Worm (Caenorhabditis elegans) whole organism, young adult: Measurements from ENCODE around the gene F59A6.4.
A peak's percentile ranks its signal among the peaks of the same experiment; 100 is the strongest.

Source experiments
- B0035.1 ChIP-seq: sonication (generic microtip); optimal IDR thresholded peaks from 2 replicates; lab custom pipeline; 2016; ENCODE audit warnings: missing genetic modification characterization, mild to moderate bottlenecking, missing compliant biosample characterization, missing genotype, missing genetic modification reagents
- B0261.1 ChIP-seq: sonication (generic microtip); optimal IDR thresholded peaks from 2 replicates; lab custom pipeline; 2016; ENCODE audit warnings: mild to moderate bottlenecking, missing genetic modification characterization, moderate library complexity, missing compliant biosample characterization
- B0336.3 ChIP-seq: fragments of 200-800 bp; sonication (Bioruptor generic); IDR thresholded peaks from 2 replicates; pipeline ENCODE4 v1.3.6; 2022; ENCODE audit warnings: missing genetic modification characterization, missing compliant biosample characterization
- F33H1.4 ChIP-seq: fragments of 200-800 bp; sonication (Bioruptor generic); IDR thresholded peaks from 2 replicates; pipeline ENCODE4 v1.3.6; 2022; ENCODE audit warnings: missing genetic modification reagents, missing genetic modification characterization, missing compliant biosample characterization
- F52B5.7 ChIP-seq: sonication (generic microtip); optimal IDR thresholded peaks from 2 replicates; lab custom pipeline; 2016; ENCODE audit warnings: mild to moderate bottlenecking, missing genetic modification characterization, missing compliant biosample characterization
- K11D2.4 ChIP-seq: fragments of 200-800 bp; sonication (Bioruptor generic); IDR thresholded peaks from 2 replicates; pipeline ENCODE4 v1.3.6; 2022; ENCODE audit warnings: missing genetic modification reagents, missing genetic modification characterization, missing compliant biosample characterization
- K12H6.12 ChIP-seq: fragments of 200-800 bp; sonication (Bioruptor generic); optimal IDR thresholded peaks from 2 replicates; lab custom pipeline; 2018; ENCODE audit warnings: mild to moderate bottlenecking, missing genetic modification characterization, missing compliant biosample characterization
- T07F8.4 ChIP-seq: sonication (generic microtip); optimal IDR thresholded peaks from 2 replicates; lab custom pipeline; 2016; ENCODE audit warnings: mild to moderate bottlenecking, missing genetic modification characterization, moderate library complexity, missing compliant biosample characterization
- Y67H2A.10 ChIP-seq: fragments of 200-800 bp; sonication (Bioruptor generic); conservative IDR thresholded peaks from 2 replicates; pipeline ENCODE4 v1.3.6; 2022; ENCODE audit warnings: missing genetic modification reagents, missing genetic modification characterization, missing compliant biosample characterization
- ZK185.1 ChIP-seq: sonication (generic microtip); optimal IDR thresholded peaks from 2 replicates; lab custom pipeline; 2016; ENCODE audit warnings: mild to moderate bottlenecking, missing genetic modification characterization, missing compliant biosample characterization; ENCODE audit not compliant: poor library complexity, severe bottlenecking
- attf-5 ChIP-seq: fragments of 200-800 bp; sonication (Bioruptor generic); optimal IDR thresholded peaks from 2 replicates; lab custom pipeline; 2018; ENCODE audit warnings: mild to moderate bottlenecking, missing genetic modification characterization, missing compliant biosample characterization
- attf-6 ChIP-seq: fragments of 200-800 bp; sonication (Bioruptor generic); IDR thresholded peaks from 2 replicates; pipeline ENCODE4 v1.3.6; 2022; ENCODE audit warnings: missing genetic modification reagents, missing genetic modification characterization, missing compliant biosample characterization
- dox-1 ChIP-seq: fragments of 200-800 bp; sonication (Bioruptor generic); IDR thresholded peaks from 2 replicates; pipeline ENCODE4 v1.3.6; 2022; ENCODE audit warnings: missing genetic modification reagents, missing genetic modification characterization, missing compliant biosample characterization
- ekl-4 ChIP-seq: fragments of 200-800 bp; sonication (Bioruptor generic); IDR thresholded peaks from 2 replicates; pipeline ENCODE4 v1.3.6; 2022; ENCODE audit warnings: missing genetic modification reagents, missing genetic modification characterization, missing compliant biosample characterization
- ets-4 ChIP-seq: fragments of 200-800 bp; sonication (Bioruptor generic); optimal IDR thresholded peaks from 2 replicates; lab custom pipeline; 2018; ENCODE audit warnings: mild to moderate bottlenecking, missing genetic modification characterization, missing compliant biosample characterization
- fkh-3 ChIP-seq: sonication (generic microtip); optimal IDR thresholded peaks from 2 replicates; lab custom pipeline; 2016; ENCODE audit warnings: mild to moderate bottlenecking, missing genetic modification characterization, missing compliant biosample characterization
- him-1 ChIP-seq: sonication (generic microtip); optimal IDR thresholded peaks from 2 replicates; lab custom pipeline; 2016; ENCODE audit warnings: missing genotype, missing genetic modification reagents, missing genetic modification characterization, missing compliant biosample characterization
- hlh-26 ChIP-seq: fragments of 200-800 bp; sonication (Bioruptor generic); conservative IDR thresholded peaks from 2 replicates; pipeline ENCODE4 v1.3.6; 2022; ENCODE audit warnings: missing genetic modification reagents, missing genetic modification characterization, missing compliant biosample characterization
- hmg-20 ChIP-seq: fragments of 200-800 bp; sonication (Bioruptor generic); IDR thresholded peaks from 2 replicates; pipeline ENCODE4 v1.3.6; 2022; ENCODE audit warnings: missing genetic modification reagents, missing genetic modification characterization, missing compliant biosample characterization
- let-526 ChIP-seq: fragments of 200-800 bp; sonication (Bioruptor generic); IDR thresholded peaks from 2 replicates; pipeline ENCODE4 v1.3.6; 2022; ENCODE audit warnings: missing genetic modification reagents, missing genetic modification characterization, missing compliant biosample characterization
- lin-26 ChIP-seq: fragments of 200-800 bp; sonication (Bioruptor generic); IDR thresholded peaks from 2 replicates; pipeline ENCODE4 v1.3.6; 2022; ENCODE audit warnings: missing genetic modification reagents, missing genetic modification characterization, missing compliant biosample characterization
- lin-35 ChIP-seq, 3 experiments: fragments of 150-350 bp in 2 of 3; sonication (generic microtip) in 1 of 3; optimal IDR thresholded peaks; 2 replicates each; lab custom pipeline; 2014 to 2018; ENCODE audit warnings: missing biosample characterization in 3 of 3, missing genetic modification characterization in 3 of 3, missing genetic modification reagents in 3 of 3
- lin-40 ChIP-seq: sonication (generic microtip); optimal IDR thresholded peaks from 2 replicates; lab custom pipeline; 2016; ENCODE audit warnings: missing genetic modification characterization, mild to moderate bottlenecking, missing compliant biosample characterization, missing genotype, missing genetic modification reagents
- mes-4 ChIP-seq: sonication (generic microtip); optimal IDR thresholded peaks from 2 replicates; lab custom pipeline; 2016; ENCODE audit warnings: missing genotype, missing genetic modification characterization, missing compliant biosample characterization
- mxl-1 ChIP-seq: sonication (generic microtip); optimal IDR thresholded peaks from 2 replicates; lab custom pipeline; 2016; ENCODE audit warnings: missing genetic modification characterization, missing compliant biosample characterization
- nfya-1 ChIP-seq: sonication (generic microtip); optimal IDR thresholded peaks from 2 replicates; lab custom pipeline; 2017; ENCODE audit warnings: antibody characterized with exemption, missing compliant biosample characterization, missing genetic modification characterization, borderline replicate concordance; ENCODE audit not compliant: insufficient read depth
- nfya-2 ChIP-seq: fragments of 200-800 bp; sonication (Bioruptor generic); IDR thresholded peaks from 2 replicates; pipeline ENCODE4 v1.3.6; 2022; ENCODE audit warnings: missing genetic modification reagents, missing genetic modification characterization, missing compliant biosample characterization
- nfyb-1 ChIP-seq: fragments of 200-800 bp; sonication (Bioruptor generic); IDR thresholded peaks from 2 replicates; pipeline ENCODE4 v1.3.6; 2022; ENCODE audit warnings: missing genetic modification reagents, missing genetic modification characterization, missing compliant biosample characterization
- nhr-80 ChIP-seq: sonication (generic microtip); optimal IDR thresholded peaks from 2 replicates; lab custom pipeline; 2016; ENCODE audit warnings: missing genetic modification characterization, missing compliant biosample characterization
- pbrm-1 ChIP-seq: fragments of 200-800 bp; sonication (Bioruptor generic); IDR thresholded peaks from 2 replicates; pipeline ENCODE4 v1.3.6; 2022; ENCODE audit warnings: missing genetic modification reagents, missing genetic modification characterization, missing compliant biosample characterization
- rpc-1 ChIP-seq, 2 experiments: fragments of 150-350 bp in 1 of 2; sonication (generic microtip) in 1 of 2; optimal IDR thresholded peaks; 2 replicates each; lab custom pipeline; 2014 to 2018; ENCODE audit warnings: missing biosample characterization in 1 of 2, missing genetic modification characterization in 1 of 2, missing genetic modification reagents in 1 of 2, missing genotype in 1 of 2
- snpc-3.4 ChIP-seq: sonication (generic microtip); optimal IDR thresholded peaks from 2 replicates; lab custom pipeline; 2017; ENCODE audit warnings: missing genetic modification characterization, mild to moderate bottlenecking, missing compliant biosample characterization, antibody characterized with exemption, moderate library complexity, missing genotype, missing genetic modification reagents
- snpc-4 ChIP-seq, 5 experiments: fragments of 150-350 bp in 1 of 5; sonication (generic microtip) in 4 of 5; optimal IDR thresholded peaks; 2 replicates each; lab custom pipeline; 2014 to 2018; ENCODE audit warnings: missing genetic modification characterization in 5 of 5, missing biosample characterization in 3 of 5, antibody characterized with exemption in 2 of 5, mild to moderate bottlenecking in 2 of 5, missing compliant biosample characterization in 2 of 5, missing genotype in 2 of 5, moderate library complexity in 2 of 5, missing genetic modification reagents in 1 of 5
- somi-1 ChIP-seq: fragments of 200-800 bp; sonication (Bioruptor generic); optimal IDR thresholded peaks from 2 replicates; lab custom pipeline; 2018; ENCODE audit warnings: mild to moderate bottlenecking, missing genetic modification characterization, missing compliant biosample characterization
- unc-62 ChIP-seq: fragments of 150-350 bp; optimal IDR thresholded peaks from 2 replicates; lab custom pipeline; 2014; ENCODE audit warnings: missing biosample characterization, missing genetic modification reagents, missing genetic modification characterization
- xnd-1 ChIP-seq: sonication (generic microtip); optimal IDR thresholded peaks from 2 replicates; lab custom pipeline; 2016; ENCODE audit warnings: missing genotype, missing genetic modification reagents, missing genetic modification characterization, missing compliant biosample characterization
- zfh-2 ChIP-seq: fragments of 200-800 bp; sonication (Bioruptor generic); conservative IDR thresholded peaks from 2 replicates; pipeline ENCODE4 v1.3.6; 2022; ENCODE audit warnings: missing genetic modification reagents, missing genetic modification characterization, missing compliant biosample characterization
- ztf-18 ChIP-seq: sonication (generic microtip); optimal IDR thresholded peaks from 2 replicates; lab custom pipeline; 2016; ENCODE audit warnings: missing genotype, mild to moderate bottlenecking, missing genetic modification characterization, missing compliant biosample characterization
- ztf-3 ChIP-seq: fragments of 200-800 bp; sonication (Bioruptor generic); optimal IDR thresholded peaks from 2 replicates; lab custom pipeline; 2018; ENCODE audit warnings: mild to moderate bottlenecking, missing genetic modification characterization, missing compliant biosample characterization

The F59A6.4 gene

DNA sequence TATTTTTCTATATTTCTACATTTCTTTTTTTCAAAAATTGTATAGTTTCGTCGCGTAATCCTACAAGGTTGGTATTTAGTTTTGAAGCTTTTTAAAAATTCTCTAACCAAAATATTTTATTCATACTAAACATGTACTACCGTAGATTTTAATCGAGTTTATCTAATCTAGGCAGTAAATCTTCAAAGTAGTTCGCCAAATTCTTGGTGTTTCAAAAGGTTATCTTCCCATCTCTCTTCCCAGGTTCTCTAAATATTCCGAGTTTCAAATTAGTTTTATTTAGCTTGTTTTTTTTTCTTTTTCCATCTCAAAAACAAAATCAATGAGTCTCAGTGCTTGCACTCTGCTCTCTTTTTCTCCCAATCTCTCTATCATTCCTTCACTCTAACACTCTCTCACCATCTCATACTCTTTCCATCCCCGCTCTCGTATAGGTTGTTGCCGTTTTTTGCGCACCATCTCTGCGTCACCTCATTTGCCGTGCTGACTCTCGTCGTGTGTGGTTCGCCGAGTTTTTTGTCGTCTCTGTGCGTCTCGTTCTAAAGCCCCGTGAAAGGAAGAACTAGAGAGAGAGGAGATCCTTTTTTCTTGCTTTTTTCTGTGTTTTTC, 12.2 kb downstream of the F59A6.4 start (continued):
- TF ChIP-seq K12H6.12 (tag; lab: Kevin White, UChicago) (peak; percentile 59), ekl-4 (GFP tag; lab: Robert Waterston, UW) (0 out of 2 replicates have a peak, but pooled peaks have one; percentile 33), nfyb-1 (0 out of 2 replicates have a peak, but pooled peaks have one; percentile 16), F33H1.4 (no peak), him-1 (no peak), ZK185.1 (peak; percentile 14), snpc-3.4 (no peak), lin-26 (GFP tag; lab: Robert Waterston, UW) (peak; percentile 43; the same call in 1 of the 2 replicates), B0035.1 (no peak), B0336.3 (GFP tag; lab: Robert Waterston, UW) (no peak), nfya-1 (tag; lab: Kevin White, UChicago) (no peak), K11D2.4 (GFP tag; lab: Robert Waterston, UW) (peak; percentile 74; the same call in 1 of the 2 replicates), mxl-1 (tag; lab: Kevin White, UChicago) (no peak), hmg-20 (GFP tag; lab: Robert Waterston, UW) (no peak), unc-62 (no peak), lin-35 (GFP tag; optimal IDR thresholded peaks at IDR 0.05; lab: Kevin White, UChicago) (no peak), lin-40 (tag; lab: Kevin White, UChicago) (peak; percentile 80), F52B5.7 (tag; lab: Kevin White, UChicago) (no peak), ztf-3 (GFP tag; lab: Kevin White, UChicago) (no peak), nfya-2 (GFP tag; lab: Robert Waterston, UW) (no peak), attf-5 (GFP tag; lab: Kevin White, UChicago) (peak; percentile 63), xnd-1 (tag; lab: Kevin White, UChicago) (no peak), ztf-18 (tag; lab: Kevin White, UChicago) (peak; percentile 17), pbrm-1 (0 out of 2 replicates have a peak, but pooled peaks have one; percentile 36), hlh-26 (GFP tag; lab: Robert Waterston, UW) (no peak), snpc-4 (GFP tag; optimal IDR thresholded peaks at IDR 0.05; lab: Kevin White, UChicago) (no peak), snpc-4 (tag; optimal IDR thresholded peaks at IDR 0.05; lab: Kevin White, UChicago) (peak in 2 of 4 experiments; percentile 35 to 52), somi-1 (GFP tag; lab: Kevin White, UChicago) (no peak), T07F8.4 (tag; lab: Kevin White, UChicago) (no peak), Y67H2A.10 (GFP tag; lab: Robert Waterston, UW) (no peak), let-526 (GFP tag; lab: Robert Waterston, UW) (no peak), rpc-1 (optimal IDR thresholded peaks at IDR 0.05; lab: Kevin White, UChicago) (no peak), rpc-1 (tag; optimal IDR thresholded peaks at IDR 0.05; lab: Kevin White, UChicago) (no peak), nhr-80 (tag; lab: Kevin White, UChicago) (peak; percentile 64), zfh-2 (peak; percentile 84), dox-1 (GFP tag; lab: Robert Waterston, UW) (peak; percentile 60), attf-6 (no peak), B0261.1 (tag; lab: Kevin White, UChicago) (no peak), mes-4 (tag; lab: Kevin White, UChicago) (no peak), ets-4 (GFP tag; lab: Kevin White, UChicago) (no peak), fkh-3 (tag; lab: Kevin White, UChicago) (no peak)
